Worm (Caenorhabditis elegans): ENCODE results near the gene ZK892.3.

The ZK892.3 gene

DNA sequence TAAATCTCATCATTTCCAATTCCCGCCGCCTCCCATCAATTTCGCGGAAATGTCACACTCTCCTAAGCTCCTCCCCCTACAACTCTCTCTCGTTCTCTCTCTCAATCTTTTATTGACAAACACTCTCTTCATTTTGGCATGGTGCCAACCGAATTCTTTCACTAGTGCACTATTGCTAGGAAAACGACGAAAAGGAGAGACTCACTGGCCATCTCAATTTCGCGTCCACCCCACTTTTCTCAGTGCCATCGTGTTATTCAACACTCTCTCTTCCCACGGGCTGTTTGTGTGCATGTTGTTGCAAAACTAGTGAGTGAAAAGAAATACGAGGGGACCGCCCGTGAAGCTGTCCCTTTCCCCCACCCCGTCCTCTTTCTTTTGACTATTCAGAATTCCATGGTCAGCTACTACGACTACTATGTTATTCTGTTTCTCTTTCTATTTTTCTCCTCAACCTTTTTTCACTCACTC lies 16.7 kb upstream of the ZK892.3 start:
- TF ChIP-seq chd-7 (tag; optimal IDR thresholded peaks at IDR 0.05): no peak
- TF ChIP-seq ceh-27 (GFP tag; optimal IDR thresholded peaks at IDR 0.05): peak; percentile 12

ce11 chrII:9986635-9987575 lies 14.7 kb upstream of the ZK892.3 start:
- TF ChIP-seq hrde-1 (tag; optimal IDR thresholded peaks at IDR 0.05; ENCODE audit: borderline replicate concordance) (no peak), madf-3 (GFP tag; IDR thresholded peaks at IDR 0.05) (0 out of 2 replicates have a peak, but pooled peaks have one; percentile 30), snpc-3.4 (tag; optimal IDR thresholded peaks at IDR 0.05) (no peak)

- no peak for TF ChIP-seq B0261.1 (tag; optimal IDR thresholded peaks at IDR 0.05)
Observed at ce11 chrII:9988620-9989019, 13.0 kb upstream of the ZK892.3 start.

DNA sequence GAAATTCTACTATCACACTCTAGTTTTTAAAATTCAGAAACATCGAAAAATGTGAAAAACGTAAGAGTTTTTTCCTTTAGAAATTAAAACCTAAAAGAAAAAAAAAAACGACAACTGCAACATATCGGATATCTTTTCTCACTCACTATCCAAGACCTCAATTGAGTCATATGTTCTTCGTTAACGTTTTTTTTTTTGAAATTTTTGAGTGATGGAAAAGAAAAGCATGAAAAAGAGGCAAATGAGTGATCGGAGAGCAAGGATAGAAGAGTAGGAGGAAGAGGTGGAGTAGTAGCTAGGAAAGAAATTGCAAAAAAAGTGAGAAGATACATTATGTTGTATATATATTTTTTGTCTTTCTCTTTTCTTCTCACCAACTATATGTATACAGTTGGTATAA lies 12.1 kb upstream of the ZK892.3 start:
- no peak for TF ChIP-seq nfyb-1 (GFP tag; IDR thresholded peaks at IDR 0.05)
- no peak for TF ChIP-seq mxl-1 (tag; optimal IDR thresholded peaks at IDR 0.05)
- TF ChIP-seq nhr-80 (tag; optimal IDR thresholded peaks at IDR 0.05): no peak
- no peak for TF ChIP-seq ztf-18 (tag; optimal IDR thresholded peaks at IDR 0.05)
- no peak for TF ChIP-seq ekl-4 (GFP tag; IDR thresholded peaks at IDR 0.05)
- no peak for TF ChIP-seq chd-7 (tag; optimal IDR thresholded peaks at IDR 0.05)
- no peak for TF ChIP-seq lin-54 (GFP tag; optimal IDR thresholded peaks at IDR 0.05)
- no peak for TF ChIP-seq rcor-1 (GFP tag; IDR thresholded peaks at IDR 0.05)
- TF ChIP-seq hsf-1 (GFP tag; IDR thresholded peaks at IDR 0.05): no peak
- TF ChIP-seq Y53G8AR.9 (GFP tag; conservative IDR thresholded peaks at IDR 0.05): no peak
- no peak for TF ChIP-seq bed-1 (GFP tag; IDR thresholded peaks at IDR 0.05)
- no peak for TF ChIP-seq lin-35 (GFP tag; optimal IDR thresholded peaks at IDR 0.05)
- TF ChIP-seq madf-10 (tag; optimal IDR thresholded peaks at IDR 0.05): no peak
- no peak for TF ChIP-seq ztf-6 (GFP tag; IDR thresholded peaks at IDR 0.05)

DNA sequence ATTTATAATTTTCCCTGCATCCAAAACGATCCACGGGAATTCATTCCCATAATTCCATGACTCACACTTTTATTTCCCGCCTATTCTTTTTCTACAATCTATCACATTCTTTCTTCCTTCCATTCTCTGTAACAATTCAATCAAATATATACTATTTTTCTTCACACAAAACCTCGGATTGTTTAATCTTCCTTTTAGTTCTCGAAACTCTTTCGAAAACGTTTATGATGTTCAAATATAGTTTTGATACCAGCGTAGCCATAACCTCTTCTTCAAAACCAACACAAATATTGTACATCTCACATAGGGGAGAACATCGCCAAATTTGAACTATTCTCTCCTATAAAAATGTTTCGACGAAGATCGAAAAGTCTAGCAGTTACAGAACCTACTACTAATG lies 10.8 kb upstream of the ZK892.3 start, which contains the start of gene lec-3:
TSS of gene lec-3 (plus strand) at position 301 of the 400 bp plus-strand sequence.
- TF ChIP-seq F37B4.10 (GFP tag; IDR thresholded peaks at IDR 0.05) (no peak), F39B2.1 (GFP tag; IDR thresholded peaks at IDR 0.05) (no peak), mel-28 (tag; optimal IDR thresholded peaks at IDR 0.05; ENCODE audit: borderline replicate concordance) (no peak), nhr-90 (tag; optimal IDR thresholded peaks at IDR 0.05) (no peak), ccch-3 (GFP tag; optimal IDR thresholded peaks at IDR 0.05) (no peak), attf-5 (GFP tag; optimal IDR thresholded peaks at IDR 0.05) (no peak), nhr-80 (tag; optimal IDR thresholded peaks at IDR 0.05) (no peak), xnd-1 (tag; optimal IDR thresholded peaks at IDR 0.05) (no peak), lsy-27 (tag; optimal IDR thresholded peaks at IDR 0.05; ENCODE audit: borderline replicate concordance, insufficient read depth) (no peak), ztf-6 (GFP tag; IDR thresholded peaks at IDR 0.05) (no peak), lin-26 (GFP tag; IDR thresholded peaks at IDR 0.05) (no peak), ztf-26 (tag; optimal IDR thresholded peaks at IDR 0.05) (no peak), him-1 (tag; optimal IDR thresholded peaks at IDR 0.05) (no peak), hmg-1.2 (GFP tag; IDR thresholded peaks at IDR 0.05) (no peak), snpc-4 (GFP tag; optimal IDR thresholded peaks at IDR 0.05) (no peak), snpc-4 (tag; optimal IDR thresholded peaks at IDR 0.05) (no peak), madf-10 (tag; optimal IDR thresholded peaks at IDR 0.05) (no peak), zfh-2 (GFP tag; conservative IDR thresholded peaks at IDR 0.05) (no peak), ama-1 (optimal IDR thresholded peaks at IDR 0.05) (no peak), ama-1 (GFP tag; optimal IDR thresholded peaks at IDR 0.05) (no peak), F55B11.4 (tag; optimal IDR thresholded peaks at IDR 0.05; ENCODE audit: borderline replicate concordance, insufficient read depth) (no peak)

Measured in whole organism, young adult.